Fruit fly (Drosophila melanogaster): Measurements from ENCODE around the gene Pdcd4.

dm6 chrX:13758989-13759549 lies 3.9 kb upstream of the Pdcd4 start, which contains the start of gene Yp3:
- TF ChIP-seq CTCF (optimal IDR thresholded peaks at IDR 0.05): no peak
- no peak for TF ChIP-seq CG8478 (optimal IDR thresholded peaks at IDR 0.05)

Data from S2 (cell line).